Fruit fly (Drosophila melanogaster): Measurements from ENCODE around the gene mRpL2.

The mRpL2 gene

dm6 chr3L:11120419-11120958 is at the start of gene mRpL2, which contains the start of gene FoxK (continued):
- TF ChIP-seq fd85E (GFP tag; optimal IDR thresholded peaks at IDR 0.05), result peak; percentile 42
- TF ChIP-seq CG31627 (GFP tag; optimal IDR thresholded peaks at IDR 0.05), result no peak
- no peak for TF ChIP-seq CG11294 (GFP tag; IDR thresholded peaks at IDR 0.05)
- peak; percentile 89 for TF ChIP-seq eg (GFP tag; IDR thresholded peaks at IDR 0.05)
- peak; percentile 63 for TF ChIP-seq CG8632 (GFP tag; optimal IDR thresholded peaks at IDR 0.05)
- TF ChIP-seq CG34406 (GFP tag; optimal IDR thresholded peaks at IDR 0.05), result peak; percentile 51
- TF ChIP-seq Hr4 (GFP tag; optimal IDR thresholded peaks at IDR 0.05), result peak; percentile 61
- peak; percentile 71 for TF ChIP-seq pdm3 (GFP tag; optimal IDR thresholded peaks at IDR 0.05)
- TF ChIP-seq CG8119 (GFP tag; IDR thresholded peaks at IDR 0.05), result peak; percentile 92

dm6 chr3L:11071057-11071456 is 49.6 kb upstream of the mRpL2 start:
- TF ChIP-seq CG3919 (GFP tag; optimal IDR thresholded peaks at IDR 0.05), result no peak
- TF ChIP-seq Smox (GFP tag; optimal IDR thresholded peaks at IDR 0.05), result no peak
- TF ChIP-seq CG4318 (GFP tag; optimal IDR thresholded peaks at IDR 0.05), result no peak
- no peak for TF ChIP-seq esn (GFP tag; optimal IDR thresholded peaks at IDR 0.05)
- TF ChIP-seq cyc (GFP tag; optimal IDR thresholded peaks at IDR 0.05), result no peak
- no peak for TF ChIP-seq OdsH (GFP tag; optimal IDR thresholded peaks at IDR 0.05)
- TF ChIP-seq Met (GFP tag; optimal IDR thresholded peaks at IDR 0.05), result no peak
- no peak for TF ChIP-seq eg (GFP tag; IDR thresholded peaks at IDR 0.05)
- TF ChIP-seq Hr39 (GFP tag; optimal IDR thresholded peaks at IDR 0.05), result no peak
- no peak for TF ChIP-seq Lpt (GFP tag; optimal IDR thresholded peaks at IDR 0.05)
- no peak for TF ChIP-seq CG11762 (GFP tag; optimal IDR thresholded peaks at IDR 0.05; ENCODE audit: insufficient read depth)
- TF ChIP-seq CG6163 (GFP tag; IDR thresholded peaks at IDR 0.05), result no peak

dm6 chr3L:11074043-11074853 is 46.4 kb upstream of the mRpL2 start, which contains the start of the genes Pfdn2 and Noc1:
Gene Pfdn2 (minus strand): TSS chr3L:11074388.
Gene Noc1 (plus strand): TSS chr3L:11074769.
- TF ChIP-seq lz (GFP tag; optimal IDR thresholded peaks at IDR 0.05) (peak; percentile 38), esn (GFP tag; optimal IDR thresholded peaks at IDR 0.05) (peak; percentile 62), CG3032 (tag; optimal IDR thresholded peaks at IDR 0.05) (peak; percentile 31), CG11762 (GFP tag; optimal IDR thresholded peaks at IDR 0.05; ENCODE audit: insufficient read depth) (no peak), Gug (GFP tag; IDR thresholded peaks at IDR 0.05) (peak; percentile 30; the same call in 1 of the 2 replicates), CG11294 (GFP tag; IDR thresholded peaks at IDR 0.05) (peak; percentile 50; the same call in 1 of the 2 replicates), acj6 (GFP tag; optimal IDR thresholded peaks at IDR 0.05) (no peak), CG9139 (GFP tag; optimal IDR thresholded peaks at IDR 0.05) (no peak), CG6276 (GFP tag; optimal IDR thresholded peaks at IDR 0.05) (no peak), vri (GFP tag; optimal IDR thresholded peaks at IDR 0.05) (no peak), CG6854 (GFP tag; optimal IDR thresholded peaks at IDR 0.05) (peak; percentile 20), CG10631 (GFP tag; optimal IDR thresholded peaks at IDR 0.05) (peak; percentile 73), CG31627 (GFP tag; optimal IDR thresholded peaks at IDR 0.05) (peak; percentile 51), CG6792 (GFP tag; optimal IDR thresholded peaks at IDR 0.05) (no peak), CG15336 (GFP tag; IDR thresholded peaks at IDR 0.05) (0 out of 2 replicates have a peak, but pooled peaks have one; percentile 7), CG8319 (GFP tag; optimal IDR thresholded peaks at IDR 0.05) (peak; percentile 2), salr (GFP tag; optimal IDR thresholded peaks at IDR 0.05) (no peak), Ets96B (tag; optimal IDR thresholded peaks at IDR 0.05) (no peak)

dm6 chr3L:11083605-11084004 is 37.0 kb upstream of the mRpL2 start:
- TF ChIP-seq Blimp-1 (GFP tag; optimal IDR thresholded peaks at IDR 0.05) (peak; percentile 51), CG6276 (GFP tag; optimal IDR thresholded peaks at IDR 0.05) (no peak), eg (GFP tag; IDR thresholded peaks at IDR 0.05) (no peak), CG3032 (tag; optimal IDR thresholded peaks at IDR 0.05) (no peak), CG11902 (GFP tag; optimal IDR thresholded peaks at IDR 0.05) (no peak), CG15336 (GFP tag; IDR thresholded peaks at IDR 0.05) (no peak), CG8119 (GFP tag; IDR thresholded peaks at IDR 0.05) (peak; percentile 24; the same call in 1 of the 3 replicates), CG6792 (GFP tag; optimal IDR thresholded peaks at IDR 0.05) (no peak), CG31627 (GFP tag; optimal IDR thresholded peaks at IDR 0.05) (no peak), spab (GFP tag; optimal IDR thresholded peaks at IDR 0.05) (no peak), Hr38 (GFP tag; optimal IDR thresholded peaks at IDR 0.05) (no peak), CG4318 (GFP tag; optimal IDR thresholded peaks at IDR 0.05) (no peak)

Measured in whole organism, prepupa.